Worm (Caenorhabditis elegans) whole organism, L4/young adult: ENCODE data around the gene lips-3.

ENCODE experiments used
- W03F9.2 ChIP-seq: fragments of 150-350 bp; optimal IDR thresholded peaks from 2 replicates; lab custom pipeline; 2014; ENCODE audit warnings: missing biosample characterization, missing genetic modification characterization
- him-1 ChIP-seq: sonication (generic microtip); optimal IDR thresholded peaks from 2 replicates; lab custom pipeline; 2016; ENCODE audit warnings: missing genotype, missing genetic modification reagents, missing genetic modification characterization, missing compliant biosample characterization

DNA sequence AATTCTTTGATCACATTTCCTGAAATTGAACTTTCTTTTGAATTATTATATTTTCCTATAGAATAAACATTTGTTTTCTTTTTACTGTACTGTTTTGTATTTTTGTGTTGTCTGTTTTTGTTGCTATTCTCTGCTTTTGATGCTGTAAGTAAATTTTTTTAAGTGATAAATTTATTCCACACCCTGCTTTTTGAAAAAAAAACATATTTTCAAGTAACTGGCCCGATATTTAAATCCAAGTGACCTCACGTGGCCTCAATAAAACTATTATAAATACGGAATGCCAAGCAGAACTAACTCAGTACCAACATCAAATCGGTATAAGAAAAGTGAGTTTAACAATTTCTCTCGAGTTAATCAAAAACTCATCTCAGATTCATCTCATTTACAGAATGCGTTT lies 11.8 kb downstream of the lips-3 start, which contains the start of gene clec-151:
- TF ChIP-seq W03F9.2 (tag; lab: Kevin White, UChicago) (no peak), him-1 (no peak)
